Worm (Caenorhabditis elegans): Measurements from ENCODE around the gene lov-1.

The lov-1 gene

DNA sequence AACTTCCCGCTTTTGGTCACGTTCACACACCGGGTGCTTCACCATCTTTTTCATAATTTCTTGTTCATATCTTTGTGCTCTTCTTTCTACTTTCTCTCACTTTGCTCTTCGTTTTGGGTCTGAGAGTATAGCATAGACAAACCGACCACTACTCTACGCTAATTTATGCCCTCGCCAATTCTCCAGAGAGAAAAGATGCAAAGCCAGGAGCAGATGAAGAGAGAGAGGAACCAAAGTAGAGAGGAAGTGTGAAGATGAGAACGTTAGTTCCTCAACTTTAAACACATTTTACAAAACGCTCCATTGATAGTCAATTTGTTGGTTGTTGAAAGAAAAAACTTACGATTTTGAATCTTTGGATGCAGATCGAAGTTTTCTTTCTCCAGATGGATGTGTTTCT is 46.1 kb upstream of the lov-1 start:
- no peak for TF ChIP-seq gmeb-1 (tag; optimal IDR thresholded peaks at IDR 0.05)
- TF ChIP-seq nhr-25 (tag; optimal IDR thresholded peaks at IDR 0.05), result no peak
- no peak for TF ChIP-seq ceh-82 (tag; optimal IDR thresholded peaks at IDR 0.05)
- TF ChIP-seq C34F6.9 (tag; optimal IDR thresholded peaks at IDR 0.05), result peak; percentile 13

DNA sequence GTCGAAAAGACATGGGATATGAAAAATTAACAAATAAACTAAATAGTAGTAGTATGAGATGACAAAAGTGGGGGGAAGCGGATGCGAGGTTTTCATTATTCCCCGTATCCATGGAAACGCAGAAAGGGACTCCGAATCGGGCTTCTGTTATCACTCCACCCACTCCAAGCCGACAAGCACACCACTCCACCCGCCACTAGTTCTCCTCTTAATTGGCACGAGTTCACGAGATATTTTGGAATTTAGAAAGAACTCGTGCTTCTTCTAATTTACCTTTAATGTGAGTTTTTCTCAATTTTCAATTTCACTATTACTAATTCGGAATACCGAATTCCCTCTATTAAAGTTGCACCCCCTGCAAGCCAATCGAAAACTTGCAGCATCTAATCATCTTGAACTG is 44.7 kb upstream of the lov-1 start:
- TF ChIP-seq F13H6.1 (tag; optimal IDR thresholded peaks at IDR 0.05) (no peak), lin-11 (tag; optimal IDR thresholded peaks at IDR 0.05) (peak; percentile 0)

DNA sequence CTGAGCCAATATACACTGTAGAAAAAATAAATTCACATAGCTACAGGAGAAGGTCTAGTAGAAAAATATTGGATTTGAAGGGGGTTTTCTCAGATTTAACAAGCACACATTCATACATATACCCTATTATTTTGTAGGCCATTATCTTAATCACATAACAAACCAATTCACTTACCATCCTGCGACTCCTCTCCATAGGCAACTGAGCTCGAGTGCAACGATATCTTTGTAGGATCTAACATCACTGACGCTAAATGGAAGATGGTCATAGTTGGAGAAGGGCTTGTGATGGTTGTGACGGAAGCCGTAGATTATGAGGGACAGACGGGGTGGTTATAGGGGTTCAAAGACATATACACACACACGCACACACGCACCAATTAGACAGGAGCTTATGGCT is 42.5 kb upstream of the lov-1 start:
- TF ChIP-seq egl-27 (tag; optimal IDR thresholded peaks at IDR 0.05) (no peak), elt-3 (tag; optimal IDR thresholded peaks at IDR 0.05) (no peak), R02D3.7 (tag; optimal IDR thresholded peaks at IDR 0.05) (no peak)

DNA sequence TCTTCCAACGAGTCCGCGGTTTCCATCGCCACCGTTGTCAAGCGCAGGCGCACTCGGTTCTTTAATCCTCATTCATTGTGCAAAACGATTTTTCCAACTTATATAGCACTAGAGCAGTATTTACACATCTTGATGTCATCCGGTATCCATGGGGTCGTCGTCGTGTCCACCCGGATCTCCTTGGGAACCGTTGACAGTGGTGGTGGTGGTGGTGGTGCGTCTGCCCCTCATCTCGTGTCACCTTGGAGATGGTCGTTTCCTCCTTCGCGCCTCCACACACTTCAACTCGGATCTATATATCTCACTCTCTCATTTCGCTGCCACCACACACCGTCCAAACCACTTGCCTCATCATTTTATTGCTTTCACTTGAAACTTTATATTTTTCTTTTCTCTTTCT is 41.2 kb upstream of the lov-1 start:
- 0 out of 2 replicates have a peak, but pooled peaks have one; percentile 69 for TF ChIP-seq ztf-1 (GFP tag; conservative IDR thresholded peaks at IDR 0.05)
- TF ChIP-seq ZK546.5 (tag; optimal IDR thresholded peaks at IDR 0.05), result no peak

DNA sequence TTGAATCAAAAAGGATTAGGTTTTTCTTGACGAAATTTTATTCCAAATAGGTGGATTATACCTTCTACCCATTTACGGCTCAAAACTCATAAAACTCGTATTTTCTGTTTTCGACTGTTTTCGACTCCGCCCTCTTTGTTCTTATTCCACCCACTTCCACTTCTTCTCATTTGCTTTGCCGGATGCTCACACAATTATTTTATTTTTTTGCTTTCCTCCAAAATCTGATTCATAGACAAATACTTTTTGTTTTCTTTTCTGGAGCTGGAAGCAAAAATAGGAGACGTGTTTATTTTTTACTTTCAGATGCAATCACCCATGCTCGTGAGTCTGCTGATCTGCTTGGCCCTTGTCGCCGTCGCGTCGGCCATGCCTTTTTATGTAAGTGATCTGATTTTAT is 33.5 kb upstream of the lov-1 start, which contains the start of gene nlp-63:
Gene nlp-63 (plus strand): TSS at position 301 of the 400 bp plus-strand sequence.
- TF ChIP-seq mdl-1 (tag; optimal IDR thresholded peaks at IDR 0.05), result no peak
- TF ChIP-seq gmeb-1 (tag; optimal IDR thresholded peaks at IDR 0.05), result no peak
- TF ChIP-seq unc-62 (GFP tag; optimal IDR thresholded peaks at IDR 0.05), result no peak
- no peak for TF ChIP-seq nhr-25 (tag; optimal IDR thresholded peaks at IDR 0.05)
- TF ChIP-seq nhr-129 (tag; optimal IDR thresholded peaks at IDR 0.05), result no peak
- no peak for TF ChIP-seq nhr-6 (tag; optimal IDR thresholded peaks at IDR 0.05)

DNA sequence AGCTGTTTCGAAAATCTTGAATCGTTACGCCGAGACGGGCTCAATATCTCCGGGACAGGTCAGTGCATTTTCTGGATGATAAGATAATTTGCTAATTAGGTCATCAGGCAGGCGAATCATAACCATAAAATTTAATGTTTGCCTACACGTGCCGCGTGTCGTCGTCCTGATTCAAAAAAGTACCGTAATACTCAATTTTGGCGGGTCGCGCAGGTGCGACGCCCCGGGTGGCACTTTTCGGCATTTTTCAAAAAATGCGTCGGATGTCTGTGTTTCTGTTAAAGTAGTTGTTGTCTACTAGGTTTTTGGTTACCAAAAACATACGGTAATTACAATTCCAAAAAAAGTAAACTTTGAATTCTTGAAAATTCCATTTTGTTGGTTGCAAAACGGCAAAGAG is 25.9 kb upstream of the lov-1 start:
- no peak for TF ChIP-seq ztf-1 (GFP tag; conservative IDR thresholded peaks at IDR 0.05)
- TF ChIP-seq ztf-4 (tag; optimal IDR thresholded peaks at IDR 0.05), result no peak
- TF ChIP-seq aly-2 (tag; optimal IDR thresholded peaks at IDR 0.05), result no peak
- no peak for TF ChIP-seq peb-1 (tag; optimal IDR thresholded peaks at IDR 0.05)
- no peak for TF ChIP-seq sma-9 (GFP tag; optimal IDR thresholded peaks at IDR 0.05)
- TF ChIP-seq sma-9 (tag; optimal IDR thresholded peaks at IDR 0.05), result no peak
- TF ChIP-seq gmeb-1 (tag; optimal IDR thresholded peaks at IDR 0.05), result no peak
- TF ChIP-seq F13H6.1 (tag; optimal IDR thresholded peaks at IDR 0.05), result no peak
- no peak for TF ChIP-seq nhr-11 (tag; optimal IDR thresholded peaks at IDR 0.05)
- TF ChIP-seq unc-55 (GFP tag; optimal IDR thresholded peaks at IDR 0.05), result no peak
- no peak for TF ChIP-seq sma-3 (GFP tag; optimal IDR thresholded peaks at IDR 0.05)
- no peak for TF ChIP-seq nhr-10 (tag; optimal IDR thresholded peaks at IDR 0.05)
- TF ChIP-seq ceh-82 (tag; optimal IDR thresholded peaks at IDR 0.05), result no peak
- no peak for TF ChIP-seq lin-11 (tag; optimal IDR thresholded peaks at IDR 0.05)
- TF ChIP-seq Y55F3AM.14 (GFP tag; optimal IDR thresholded peaks at IDR 0.05), result no peak
- no peak for TF ChIP-seq unc-39 (tag; optimal IDR thresholded peaks at IDR 0.05)
- TF ChIP-seq nhr-237 (tag; optimal IDR thresholded peaks at IDR 0.05), result no peak
- TF ChIP-seq lsy-2 (tag; optimal IDR thresholded peaks at IDR 0.05), result no peak
- TF ChIP-seq nhr-12 (tag; optimal IDR thresholded peaks at IDR 0.05), result no peak
- TF ChIP-seq sem-4 (tag; optimal IDR thresholded peaks at IDR 0.05), result no peak

DNA sequence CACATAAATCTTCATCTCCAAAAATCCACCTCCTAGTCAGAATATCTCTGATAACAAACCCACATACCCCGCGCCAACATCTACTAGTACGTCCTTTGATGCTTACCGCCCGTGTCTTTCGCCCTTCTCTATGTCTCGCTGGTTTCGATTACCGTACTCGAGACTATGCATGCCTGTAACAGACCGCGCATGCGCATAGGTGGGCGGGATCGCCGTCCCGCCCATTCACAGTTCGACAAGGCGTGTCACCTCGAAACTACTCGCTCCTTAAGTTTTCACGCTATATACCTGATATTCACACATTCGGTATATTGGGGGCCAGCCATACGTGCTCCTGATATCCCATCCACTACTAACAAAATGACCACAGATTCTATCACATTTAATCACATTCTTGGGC is 24.9 kb upstream of the lov-1 start, which contains the start of gene pax-3:
Gene pax-3 (plus strand): TSS at position 83 of the 400 bp plus-strand sequence.
- TF ChIP-seq skn-1 (tag; optimal IDR thresholded peaks at IDR 0.05), result no peak

DNA sequence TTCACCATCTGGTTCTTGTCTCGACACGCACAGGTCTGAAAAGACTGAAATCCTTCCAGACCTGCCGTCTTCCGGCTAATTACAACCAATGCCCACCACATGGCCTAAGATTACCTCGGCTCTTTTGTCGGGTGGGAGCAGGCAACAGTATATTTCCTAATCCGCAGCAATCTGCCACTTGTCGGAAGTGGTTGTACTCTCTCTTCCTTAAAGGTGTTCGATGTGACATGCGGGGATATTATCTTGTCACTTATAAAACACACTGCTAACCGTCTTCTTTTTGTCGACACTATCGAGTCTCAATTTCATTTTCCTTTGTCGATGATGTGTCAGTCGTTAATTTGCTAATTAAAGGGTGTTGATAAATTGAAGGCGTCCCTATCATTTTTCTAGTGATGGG is 22.5 kb upstream of the lov-1 start, which contains the start of gene F27E5.3:
Gene F27E5.3 (minus strand): TSS at position 101 of the 400 bp plus-strand sequence.
- TF ChIP-seq elt-1 (tag; optimal IDR thresholded peaks at IDR 0.05) (no peak), ztf-1 (GFP tag; conservative IDR thresholded peaks at IDR 0.05) (no peak), R02D3.7 (tag; optimal IDR thresholded peaks at IDR 0.05) (no peak), mab-5 (tag; optimal IDR thresholded peaks at IDR 0.05) (no peak), nhr-129 (tag; optimal IDR thresholded peaks at IDR 0.05) (no peak), unc-62 (GFP tag; optimal IDR thresholded peaks at IDR 0.05) (no peak), sma-3 (GFP tag; optimal IDR thresholded peaks at IDR 0.05) (no peak), lin-39 (tag; optimal IDR thresholded peaks at IDR 0.05) (no peak), ztf-11 (tag; optimal IDR thresholded peaks at IDR 0.05) (no peak)
